Worm (Caenorhabditis elegans) whole organism, late embryonic: ENCODE data around the gene btb-14.

Source experiments
- C08G9.2 ChIP-seq: sonication (generic microtip); optimal IDR thresholded peaks from 2 replicates; lab custom pipeline; 2016; ENCODE audit warnings: mild to moderate bottlenecking, missing genetic modification characterization, moderate library complexity, missing compliant biosample characterization
- C38D4.7 ChIP-seq: fragments of 200-800 bp; sonication (Bioruptor generic); optimal IDR thresholded peaks from 2 replicates; lab custom pipeline; 2018; ENCODE audit warnings: mild to moderate bottlenecking, missing genetic modification characterization, moderate library complexity, missing compliant biosample characterization
- F13H6.1 ChIP-seq: sonication (generic microtip); optimal IDR thresholded peaks from 2 replicates; lab custom pipeline; 2016; ENCODE audit warnings: missing genetic modification characterization, missing compliant biosample characterization
- K02D7.2 ChIP-seq: sonication (generic microtip); optimal IDR thresholded peaks from 2 replicates; lab custom pipeline; 2017; ENCODE audit warnings: mild to moderate bottlenecking, missing genetic modification characterization, missing compliant biosample characterization
- K09A11.1 ChIP-seq: sonication (generic microtip); optimal IDR thresholded peaks from 2 replicates; lab custom pipeline; 2017; ENCODE audit warnings: antibody characterized with exemption, mild to moderate bottlenecking, missing genetic modification characterization, missing compliant biosample characterization; ENCODE audit not compliant: insufficient read depth
- Y22D7AL.16 ChIP-seq: sonication (generic microtip); optimal IDR thresholded peaks from 2 replicates; lab custom pipeline; 2016; ENCODE audit warnings: missing genetic modification characterization, missing compliant biosample characterization
- ahr-1 ChIP-seq: sonication (generic microtip); optimal IDR thresholded peaks from 2 replicates; lab custom pipeline; 2016; ENCODE audit warnings: missing genetic modification characterization, missing compliant biosample characterization
- ama-1 ChIP-seq: fragments of 150-350 bp; optimal IDR thresholded peaks from 2 replicates; lab custom pipeline; 2014
- ceh-14 ChIP-seq: sonication (generic microtip); optimal IDR thresholded peaks from 2 replicates; lab custom pipeline; 2016; ENCODE audit warnings: missing genotype, missing genetic modification characterization, missing compliant biosample characterization
- ceh-19 ChIP-seq: fragments of 200-800 bp; sonication (Bioruptor generic); optimal IDR thresholded peaks from 2 replicates; lab custom pipeline; 2018; ENCODE audit warnings: mild to moderate bottlenecking, missing genetic modification characterization, missing compliant biosample characterization
- ceh-2 ChIP-seq: sonication (generic microtip); optimal IDR thresholded peaks from 2 replicates; lab custom pipeline; 2016; ENCODE audit warnings: missing genotype, missing genetic modification characterization, missing compliant biosample characterization
- ceh-22 ChIP-seq: sonication (generic microtip); optimal IDR thresholded peaks from 2 replicates; lab custom pipeline; 2017; ENCODE audit warnings: missing biosample characterization, missing genetic modification characterization
- ceh-34 ChIP-seq: sonication (generic microtip); optimal IDR thresholded peaks from 2 replicates; lab custom pipeline; 2016; ENCODE audit warnings: mild to moderate bottlenecking, missing genetic modification characterization, missing compliant biosample characterization
- ceh-45 ChIP-seq: fragments of 200-800 bp; sonication (Bioruptor generic); IDR thresholded peaks from 2 replicates; pipeline ENCODE4 v1.3.6; 2022; ENCODE audit warnings: missing genetic modification reagents, missing genetic modification characterization, missing compliant biosample characterization
- ceh-9 ChIP-seq: sonication (generic microtip); optimal IDR thresholded peaks from 2 replicates; lab custom pipeline; 2016; ENCODE audit warnings: mild to moderate bottlenecking, missing genetic modification characterization, inconsistent platforms, missing compliant biosample characterization
- dmd-4 ChIP-seq: sonication (generic microtip); optimal IDR thresholded peaks from 2 replicates; lab custom pipeline; 2016; ENCODE audit warnings: borderline replicate concordance, missing genetic modification characterization, missing compliant biosample characterization
- ets-4 ChIP-seq: sonication (generic microtip); optimal IDR thresholded peaks from 2 replicates; lab custom pipeline; 2016; ENCODE audit warnings: missing genetic modification characterization, missing compliant biosample characterization
- eyg-1 ChIP-seq: sonication (generic microtip); optimal IDR thresholded peaks from 2 replicates; lab custom pipeline; 2016; ENCODE audit warnings: missing genotype, missing genetic modification characterization, missing compliant biosample characterization
- fax-1 ChIP-seq: sonication (generic microtip); optimal IDR thresholded peaks from 2 replicates; lab custom pipeline; 2016; ENCODE audit warnings: missing genotype, missing genetic modification characterization, missing compliant biosample characterization
- fkh-10 ChIP-seq: fragments of 150-350 bp; optimal IDR thresholded peaks from 2 replicates; lab custom pipeline; 2014; ENCODE audit warnings: missing biosample characterization, missing genetic modification reagents, missing genetic modification characterization
- fkh-6 ChIP-seq: sonication (generic microtip); optimal IDR thresholded peaks from 2 replicates; lab custom pipeline; 2016; ENCODE audit warnings: missing genetic modification characterization, missing compliant biosample characterization
- gmeb-2 ChIP-seq: sonication (generic microtip); optimal IDR thresholded peaks from 2 replicates; lab custom pipeline; 2016; ENCODE audit warnings: missing genetic modification characterization, inconsistent platforms, missing compliant biosample characterization
- hlh-13 ChIP-seq: fragments of 200-800 bp; sonication (Bioruptor generic); optimal IDR thresholded peaks from 2 replicates; lab custom pipeline; 2018; ENCODE audit warnings: mild to moderate bottlenecking, missing genetic modification characterization, missing compliant biosample characterization
- hlh-6 ChIP-seq: sonication (generic microtip); optimal IDR thresholded peaks from 2 replicates; lab custom pipeline; 2016; ENCODE audit warnings: missing genotype, missing genetic modification characterization, missing compliant biosample characterization
- lim-6 ChIP-seq: sonication (generic microtip); optimal IDR thresholded peaks from 2 replicates; lab custom pipeline; 2016; ENCODE audit warnings: missing genetic modification characterization, missing compliant biosample characterization
- lin-11 ChIP-seq: fragments of 200-800 bp; sonication (Bioruptor generic); optimal IDR thresholded peaks from 2 replicates; lab custom pipeline; 2018; ENCODE audit warnings: mild to moderate bottlenecking, missing genetic modification characterization, missing compliant biosample characterization
- madf-2 ChIP-seq: sonication (generic microtip); optimal IDR thresholded peaks from 2 replicates; lab custom pipeline; 2017; ENCODE audit warnings: missing genetic modification characterization, missing compliant biosample characterization
- mec-3 ChIP-seq: sonication (generic microtip); optimal IDR thresholded peaks from 2 replicates; lab custom pipeline; 2016; ENCODE audit warnings: borderline replicate concordance, missing genetic modification characterization, missing compliant biosample characterization
- nfya-1 ChIP-seq: sonication (generic microtip); optimal IDR thresholded peaks from 2 replicates; lab custom pipeline; 2017; ENCODE audit warnings: missing genetic modification characterization, mild to moderate bottlenecking, missing compliant biosample characterization, antibody characterized with exemption, moderate library complexity
- npax-4 ChIP-seq: sonication (generic microtip); optimal IDR thresholded peaks from 2 replicates; lab custom pipeline; 2016; ENCODE audit warnings: missing genetic modification characterization, missing compliant biosample characterization
- pax-1 ChIP-seq: fragments of 150-350 bp; optimal IDR thresholded peaks from 2 replicates; lab custom pipeline; 2014; ENCODE audit warnings: missing biosample characterization, missing genetic modification characterization
- pha-2 ChIP-seq: sonication (generic microtip); optimal IDR thresholded peaks from 2 replicates; lab custom pipeline; 2017; ENCODE audit warnings: mild to moderate bottlenecking, missing genetic modification characterization, missing compliant biosample characterization
- pha-4 ChIP-seq: fragments of 150-350 bp; optimal IDR thresholded peaks from 2 replicates; lab custom pipeline; 2018; ENCODE audit warnings: missing biosample characterization, missing genetic modification reagents, missing genetic modification characterization
- pqm-1 ChIP-seq: sonication (generic microtip); optimal IDR thresholded peaks from 2 replicates; lab custom pipeline; 2016; ENCODE audit warnings: missing genetic modification characterization, missing compliant biosample characterization
- ref-2 ChIP-seq: sonication (generic microtip); optimal IDR thresholded peaks from 2 replicates; lab custom pipeline; 2016; ENCODE audit warnings: missing genetic modification characterization, missing compliant biosample characterization
- sdc-2 ChIP-seq: sonication (generic microtip); optimal IDR thresholded peaks from 2 replicates; lab custom pipeline; 2016; ENCODE audit warnings: missing genotype, missing genetic modification characterization, missing compliant biosample characterization
- sox-2 ChIP-seq: fragments of 200-800 bp; sonication (Bioruptor generic); IDR thresholded peaks from 2 replicates; pipeline ENCODE4 v1.3.6; 2022; ENCODE audit warnings: missing genetic modification reagents, missing genetic modification characterization, missing compliant biosample characterization
- sox-4 ChIP-seq: sonication (generic microtip); optimal IDR thresholded peaks from 2 replicates; lab custom pipeline; 2017; ENCODE audit warnings: mild to moderate bottlenecking, missing genetic modification characterization, inconsistent platforms, missing compliant biosample characterization
- syd-9 ChIP-seq: sonication (generic microtip); optimal IDR thresholded peaks from 2 replicates; lab custom pipeline; 2016; ENCODE audit warnings: mild to moderate bottlenecking, missing genetic modification characterization, moderate library complexity, missing compliant biosample characterization
- tbx-2 ChIP-seq: sonication (generic microtip); optimal IDR thresholded peaks from 2 replicates; lab custom pipeline; 2016; ENCODE audit warnings: missing genetic modification characterization, missing compliant biosample characterization
- tbx-7 ChIP-seq: sonication (generic microtip); optimal IDR thresholded peaks from 2 replicates; lab custom pipeline; 2016; ENCODE audit warnings: missing genotype, missing genetic modification characterization, missing compliant biosample characterization
- ttx-3 ChIP-seq: sonication (generic microtip); optimal IDR thresholded peaks from 2 replicates; lab custom pipeline; 2016; ENCODE audit warnings: missing genetic modification reagents, missing genetic modification characterization, missing compliant biosample characterization
- unc-42 ChIP-seq: sonication (generic microtip); optimal IDR thresholded peaks from 2 replicates; lab custom pipeline; 2016; ENCODE audit warnings: missing genotype, missing genetic modification characterization, missing compliant biosample characterization
- unc-86 ChIP-seq: sonication (generic microtip); optimal IDR thresholded peaks from 2 replicates; lab custom pipeline; 2016; ENCODE audit warnings: missing genetic modification characterization, missing compliant biosample characterization
- zip-5 ChIP-seq: sonication (generic microtip); optimal IDR thresholded peaks from 2 replicates; lab custom pipeline; 2016; ENCODE audit warnings: missing genetic modification characterization, missing compliant biosample characterization

The btb-14 gene

ce11 chrII:12410107-12410506 lies 26.8 kb downstream of the btb-14 start, which contains the start of gene F57G9.3:
Gene F57G9.3 (minus strand): TSS chrII:12410207.
- TF ChIP-seq ceh-34: no peak
- no peak for TF ChIP-seq C38D4.7 (GFP tag; lab: Kevin White, UChicago)
- TF ChIP-seq ets-4 (tag; lab: Kevin White, UChicago): no peak

ce11 chrII:12412417-12412816 lies 29.2 kb downstream of the btb-14 start, which contains the start of gene Y57A10C.1:
Gene Y57A10C.1 (minus strand): TSS chrII:12412517.
- TF ChIP-seq Y22D7AL.16 (tag; lab: Kevin White, UChicago): no peak
- no peak for TF ChIP-seq madf-2 (tag; lab: Kevin White, UChicago)
- no peak for TF ChIP-seq gmeb-2 (tag; lab: Kevin White, UChicago)
- no peak for TF ChIP-seq unc-42 (tag; lab: Kevin White, UChicago)
- no peak for TF ChIP-seq K02D7.2
- no peak for TF ChIP-seq ahr-1 (tag; lab: Kevin White, UChicago)
- TF ChIP-seq nfya-1 (tag; lab: Kevin White, UChicago): no peak
- TF ChIP-seq ref-2 (tag; lab: Kevin White, UChicago): no peak
- no peak for TF ChIP-seq fkh-6 (tag; lab: Kevin White, UChicago)
- no peak for TF ChIP-seq hlh-6 (tag; lab: Kevin White, UChicago)
- no peak for TF ChIP-seq fkh-10 (GFP tag; lab: Kevin White, UChicago)
- no peak for TF ChIP-seq ceh-22 (tag; lab: Kevin White, UChicago)
- no peak for TF ChIP-seq F13H6.1 (tag; lab: Kevin White, UChicago)
- no peak for TF ChIP-seq sox-2
- no peak for TF ChIP-seq unc-86 (tag; lab: Kevin White, UChicago)
- TF ChIP-seq ceh-34: no peak
- TF ChIP-seq hlh-13: no peak
- TF ChIP-seq syd-9 (tag; lab: Kevin White, UChicago): no peak
- no peak for TF ChIP-seq npax-4 (tag; lab: Kevin White, UChicago)
- no peak for TF ChIP-seq ceh-2 (tag; lab: Kevin White, UChicago)

- TF ChIP-seq C08G9.2 (tag; lab: Kevin White, UChicago) (no peak), gmeb-2 (tag; lab: Kevin White, UChicago) (no peak), pax-1 (tag; lab: Kevin White, UChicago) (no peak), ceh-9 (no peak), tbx-2 (tag; lab: Kevin White, UChicago) (no peak), ama-1 (lab: Kevin White, UChicago) (no peak), pqm-1 (tag; lab: Kevin White, UChicago) (no peak), npax-4 (tag; lab: Kevin White, UChicago) (no peak), ttx-3 (tag; lab: Kevin White, UChicago) (no peak), pha-2 (tag; lab: Kevin White, UChicago) (no peak), sox-4 (tag; lab: Kevin White, UChicago) (no peak), ceh-14 (tag; lab: Kevin White, UChicago) (no peak)
Measured at ce11 chrII:12414805-12415204, 31.5 kb downstream of the btb-14 start, which contains the start of gene Y57A10C.11. Gene Y57A10C.11 (minus strand): TSS chrII:12414905.

- no peak for TF ChIP-seq unc-86 (tag; lab: Kevin White, UChicago)
Measured at ce11 chrII:12417514-12417913, 34.3 kb downstream of the btb-14 start, which contains the start of gene sre-27. Gene sre-27 (minus strand): TSS chrII:12417614.

ce11 chrII:12417996-12418395 lies 34.7 kb downstream of the btb-14 start:
- TF ChIP-seq eyg-1 (tag; lab: Kevin White, UChicago): no peak
- TF ChIP-seq zip-5: no peak
- TF ChIP-seq unc-42 (tag; lab: Kevin White, UChicago): no peak
- no peak for TF ChIP-seq ref-2 (tag; lab: Kevin White, UChicago)
- no peak for TF ChIP-seq ceh-19 (GFP tag; lab: Kevin White, UChicago)
- no peak for TF ChIP-seq lin-11 (tag; lab: Kevin White, UChicago)
- no peak for TF ChIP-seq fax-1 (tag; lab: Kevin White, UChicago)
- no peak for TF ChIP-seq tbx-7 (tag; lab: Kevin White, UChicago)
- no peak for TF ChIP-seq sdc-2 (tag; lab: Kevin White, UChicago)
- TF ChIP-seq mec-3 (tag; lab: Kevin White, UChicago): no peak
- no peak for TF ChIP-seq pha-4 (tag; lab: Kevin White, UChicago)
- TF ChIP-seq pqm-1 (tag; lab: Kevin White, UChicago): no peak
- TF ChIP-seq K09A11.1 (tag; lab: Kevin White, UChicago): no peak
- TF ChIP-seq madf-2 (tag; lab: Kevin White, UChicago): no peak
- TF ChIP-seq gmeb-2 (tag; lab: Kevin White, UChicago): no peak
- no peak for TF ChIP-seq fkh-6 (tag; lab: Kevin White, UChicago)
- no peak for TF ChIP-seq lim-6 (tag; lab: Kevin White, UChicago)
- TF ChIP-seq ceh-45: no peak
- no peak for TF ChIP-seq dmd-4 (tag; lab: Kevin White, UChicago)
- no peak for TF ChIP-seq sox-4 (tag; lab: Kevin White, UChicago)
